Worm (Caenorhabditis elegans) whole organism, L3 larva: ENCODE results near the gene ZK470.1.

Experiments used
- R02D3.7 ChIP-seq: fragments of 150-350 bp; optimal IDR thresholded peaks from 2 replicates; lab custom pipeline; 2014; ENCODE audit warnings: missing biosample characterization, missing genetic modification characterization
- ZK546.5 ChIP-seq: sonication (generic microtip); optimal IDR thresholded peaks from 2 replicates; lab custom pipeline; 2017; ENCODE audit warnings: missing biosample characterization, missing genetic modification characterization
- aly-2 ChIP-seq: fragments of 150-350 bp; optimal IDR thresholded peaks from 2 replicates; lab custom pipeline; 2014; ENCODE audit warnings: missing biosample characterization, missing genetic modification characterization
- ama-1 ChIP-seq: fragments of 150-350 bp; optimal IDR thresholded peaks from 2 replicates; lab custom pipeline; 2018
- ceh-16 ChIP-seq: sonication (generic microtip); optimal IDR thresholded peaks from 2 replicates; lab custom pipeline; 2017; ENCODE audit warnings: missing biosample characterization, missing genetic modification characterization
- ceh-28 ChIP-seq: fragments of 150-350 bp; optimal IDR thresholded peaks from 2 replicates; lab custom pipeline; 2014; ENCODE audit warnings: missing biosample characterization, missing genetic modification reagents, missing genetic modification characterization
- ceh-82 ChIP-seq: fragments of 150-350 bp; optimal IDR thresholded peaks from 2 replicates; lab custom pipeline; 2014; ENCODE audit warnings: missing biosample characterization, missing genetic modification characterization
- ceh-9 ChIP-seq: sonication (generic microtip); optimal IDR thresholded peaks from 2 replicates; lab custom pipeline; 2018; ENCODE audit warnings: missing biosample characterization, missing genetic modification characterization
- daf-12 ChIP-seq: fragments of 150-350 bp; optimal IDR thresholded peaks from 2 replicates; lab custom pipeline; 2014; ENCODE audit warnings: missing biosample characterization, missing genetic modification reagents, missing genetic modification characterization
- egl-27 ChIP-seq: sonication (generic microtip); optimal IDR thresholded peaks from 4 replicates; lab custom pipeline; 2017; ENCODE audit warnings: missing biosample characterization, missing genetic modification reagents, missing genetic modification characterization
- egl-5 ChIP-seq: fragments of 150-350 bp; optimal IDR thresholded peaks from 2 replicates; lab custom pipeline; 2017; ENCODE audit warnings: missing biosample characterization, missing genetic modification reagents, missing genetic modification characterization, inconsistent platforms
- elt-1 ChIP-seq: fragments of 150-350 bp; optimal IDR thresholded peaks from 2 replicates; lab custom pipeline; 2014; ENCODE audit warnings: missing biosample characterization, missing genetic modification characterization
- elt-2 ChIP-seq: sonication (generic microtip); optimal IDR thresholded peaks from 2 replicates; lab custom pipeline; 2016; ENCODE audit warnings: missing genetic modification reagents, mild to moderate bottlenecking, missing genetic modification characterization, missing compliant biosample characterization
- elt-3 ChIP-seq, 3 experiments: fragments of 150-350 bp in 1 of 3; sonication (generic microtip) in 2 of 3; optimal IDR thresholded peaks; 2 replicates in 2 of 3; 4 replicates in 1 of 3; lab custom pipeline; 2014 to 2017; ENCODE audit warnings: missing biosample characterization in 3 of 3, missing genetic modification characterization in 3 of 3
- eor-1 ChIP-seq, 2 experiments: fragments of 150-350 bp; optimal IDR thresholded peaks; 2 replicates each; lab custom pipeline; 2014 to 2018; ENCODE audit warnings: missing biosample characterization in 2 of 2, missing genetic modification characterization in 2 of 2
- fkh-10 ChIP-seq: sonication (generic microtip); optimal IDR thresholded peaks from 2 replicates; lab custom pipeline; 2017; ENCODE audit warnings: missing biosample characterization, missing genetic modification reagents, missing genetic modification characterization
- fkh-2 ChIP-seq: fragments of 150-350 bp; optimal IDR thresholded peaks from 2 replicates; lab custom pipeline; 2014; ENCODE audit warnings: missing biosample characterization, missing genetic modification reagents, missing genetic modification characterization
- fos-1 ChIP-seq: fragments of 150-350 bp; optimal IDR thresholded peaks from 2 replicates; lab custom pipeline; 2014; ENCODE audit warnings: missing biosample characterization, missing genetic modification characterization
- hmg-11 ChIP-seq: sonication (generic microtip); optimal IDR thresholded peaks from 2 replicates; lab custom pipeline; 2016; ENCODE audit warnings: missing genetic modification characterization, missing compliant biosample characterization
- jun-1 ChIP-seq: fragments of 150-350 bp; optimal IDR thresholded peaks from 2 replicates; lab custom pipeline; 2014; ENCODE audit warnings: missing biosample characterization, missing genetic modification reagents, missing genetic modification characterization
- lin-15B ChIP-seq: fragments of 150-350 bp; optimal IDR thresholded peaks from 2 replicates; lab custom pipeline; 2014; ENCODE audit warnings: missing biosample characterization, missing genetic modification characterization
- lin-39 ChIP-seq: fragments of 150-350 bp; optimal IDR thresholded peaks from 2 replicates; lab custom pipeline; 2018; ENCODE audit warnings: missing biosample characterization, missing genetic modification reagents, missing genetic modification characterization
- lsy-12 ChIP-seq: sonication (generic microtip); optimal IDR thresholded peaks from 2 replicates; lab custom pipeline; 2016; ENCODE audit warnings: mild to moderate bottlenecking, missing genetic modification characterization, missing compliant biosample characterization
- mdl-1 ChIP-seq: fragments of 150-350 bp; optimal IDR thresholded peaks from 2 replicates; lab custom pipeline; 2014; ENCODE audit warnings: missing biosample characterization, missing genetic modification characterization
- mml-1 ChIP-seq: fragments of 150-350 bp; sonication (generic microtip); optimal IDR thresholded peaks from 3 replicates; lab custom pipeline; 2014; ENCODE audit warnings: missing biosample characterization, missing genetic modification characterization
- nfya-1 ChIP-seq: sonication (generic microtip); optimal IDR thresholded peaks from 2 replicates; lab custom pipeline; 2017; ENCODE audit warnings: missing genetic modification characterization, mild to moderate bottlenecking, missing compliant biosample characterization, antibody characterized with exemption, moderate library complexity; ENCODE audit not compliant: insufficient read depth
- nhr-11 ChIP-seq: fragments of 150-350 bp; optimal IDR thresholded peaks from 2 replicates; lab custom pipeline; 2014; ENCODE audit warnings: missing biosample characterization, missing genetic modification characterization
- nhr-12 ChIP-seq: fragments of 150-350 bp; optimal IDR thresholded peaks from 2 replicates; lab custom pipeline; 2014; ENCODE audit warnings: missing biosample characterization, missing genetic modification characterization
- nhr-23 ChIP-seq: fragments of 150-350 bp; optimal IDR thresholded peaks from 2 replicates; lab custom pipeline; 2014; ENCODE audit warnings: missing biosample characterization, missing genetic modification reagents, missing genetic modification characterization
- nhr-237 ChIP-seq: fragments of 150-350 bp; optimal IDR thresholded peaks from 2 replicates; lab custom pipeline; 2014; ENCODE audit warnings: missing biosample characterization, missing genetic modification characterization
- nhr-25 ChIP-seq: sonication (generic microtip); optimal IDR thresholded peaks from 2 replicates; lab custom pipeline; 2017; ENCODE audit warnings: missing biosample characterization, missing genetic modification characterization
- nhr-28 ChIP-seq: fragments of 150-350 bp; optimal IDR thresholded peaks from 2 replicates; lab custom pipeline; 2014; ENCODE audit warnings: missing biosample characterization, missing genetic modification characterization
- nhr-43 ChIP-seq: sonication (generic microtip); optimal IDR thresholded peaks from 2 replicates; lab custom pipeline; 2016; ENCODE audit warnings: mild to moderate bottlenecking, missing genetic modification characterization, missing compliant biosample characterization; ENCODE audit not compliant: poor library complexity, severe bottlenecking
- nhr-67 ChIP-seq: fragments of 150-350 bp; optimal IDR thresholded peaks from 2 replicates; lab custom pipeline; 2014; ENCODE audit warnings: missing biosample characterization, missing genetic modification characterization
- nhr-76 ChIP-seq: fragments of 150-350 bp; sonication (generic microtip); optimal IDR thresholded peaks from 5 replicates; lab custom pipeline; 2014; ENCODE audit warnings: missing biosample characterization, missing genetic modification characterization
- nhr-77 ChIP-seq: fragments of 150-350 bp; optimal IDR thresholded peaks from 2 replicates; lab custom pipeline; 2014; ENCODE audit warnings: missing biosample characterization, missing genetic modification characterization
- pha-4 ChIP-seq: fragments of 150-350 bp; optimal IDR thresholded peaks from 2 replicates; lab custom pipeline; 2014; ENCODE audit warnings: missing biosample characterization, missing genetic modification reagents, missing genetic modification characterization
- pqm-1 ChIP-seq: fragments of 150-350 bp; optimal IDR thresholded peaks from 2 replicates; lab custom pipeline; 2017; ENCODE audit warnings: missing biosample characterization, missing genetic modification characterization, inconsistent platforms
- sea-2 ChIP-seq: fragments of 150-350 bp; sonication (generic microtip); optimal IDR thresholded peaks from 4 replicates; lab custom pipeline; 2014; ENCODE audit warnings: missing biosample characterization, missing genetic modification reagents, missing genetic modification characterization
- skn-1 ChIP-seq: fragments of 150-350 bp; optimal IDR thresholded peaks from 2 replicates; lab custom pipeline; 2014; ENCODE audit warnings: missing biosample characterization, missing genetic modification characterization
- snpc-4 ChIP-seq: fragments of 150-350 bp; optimal IDR thresholded peaks from 2 replicates; lab custom pipeline; 2014; ENCODE audit warnings: missing biosample characterization, missing genetic modification characterization
- tbx-2 ChIP-seq: sonication (generic microtip); optimal IDR thresholded peaks from 2 replicates; lab custom pipeline; 2016; ENCODE audit warnings: mild to moderate bottlenecking, missing genetic modification characterization, missing compliant biosample characterization
- unc-39 ChIP-seq: sonication (generic microtip); optimal IDR thresholded peaks from 4 replicates; lab custom pipeline; 2017; ENCODE audit warnings: missing biosample characterization, missing genetic modification characterization
- unc-62 ChIP-seq: fragments of 150-350 bp; sonication (generic microtip); optimal IDR thresholded peaks from 4 replicates; lab custom pipeline; 2014; ENCODE audit warnings: missing biosample characterization, missing genetic modification reagents, missing genetic modification characterization
- zag-1 ChIP-seq: fragments of 150-350 bp; optimal IDR thresholded peaks from 2 replicates; lab custom pipeline; 2014; ENCODE audit warnings: missing biosample characterization, missing genetic modification characterization
- ztf-11 ChIP-seq: fragments of 150-350 bp; optimal IDR thresholded peaks from 2 replicates; lab custom pipeline; 2014; ENCODE audit warnings: missing biosample characterization, missing genetic modification characterization
- ztf-4 ChIP-seq: fragments of 150-350 bp; optimal IDR thresholded peaks from 2 replicates; lab custom pipeline; 2014; ENCODE audit warnings: missing biosample characterization, missing genetic modification characterization

ZK470.1 gene

DNA sequence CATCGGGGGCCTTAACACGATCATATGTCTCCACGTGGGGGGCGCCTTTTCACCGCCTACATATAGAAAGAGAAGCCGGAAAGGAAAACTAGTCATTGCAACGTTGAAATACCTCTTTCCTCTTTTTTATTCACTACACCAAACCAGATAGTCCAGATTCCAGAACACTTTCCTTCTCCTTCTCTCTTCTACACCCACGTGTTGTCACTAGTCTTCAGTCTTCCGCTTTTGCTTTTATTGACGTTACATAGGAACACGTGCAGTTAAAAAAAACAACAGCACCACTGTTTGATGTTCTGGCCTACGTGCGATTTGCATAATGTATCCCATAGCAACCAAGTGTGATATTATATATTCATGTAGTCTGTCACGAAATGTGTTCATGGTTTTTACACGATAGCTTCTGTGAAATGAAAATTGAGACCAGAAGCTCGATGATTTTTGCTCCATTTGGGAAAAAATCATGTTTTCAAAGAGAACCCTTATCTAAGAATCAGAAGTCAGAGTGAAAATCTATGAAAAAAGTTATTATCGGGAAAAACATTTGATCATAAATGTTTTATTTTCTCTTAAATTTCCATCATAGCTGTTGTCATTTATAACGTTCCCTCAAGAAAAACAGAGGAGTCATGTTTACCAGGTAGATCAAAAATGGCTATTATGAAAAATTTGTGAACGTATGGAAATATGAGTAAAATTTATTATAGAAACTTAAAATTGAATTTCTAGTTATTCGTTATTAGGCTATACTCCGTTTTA lies 20.1 kb upstream of the ZK470.1 start (continued):
- TF ChIP-seq zag-1 (no peak), ZK546.5 (no peak), eor-1 (tag; optimal IDR thresholded peaks at IDR 0.05; lab: Kevin White, UChicago) (no peak), elt-2 (tag; lab: Kevin White, UChicago) (no peak), ceh-28 (tag; lab: Kevin White, UChicago) (no peak), nhr-25 (tag; lab: Kevin White, UChicago) (peak; percentile 64)

DNA sequence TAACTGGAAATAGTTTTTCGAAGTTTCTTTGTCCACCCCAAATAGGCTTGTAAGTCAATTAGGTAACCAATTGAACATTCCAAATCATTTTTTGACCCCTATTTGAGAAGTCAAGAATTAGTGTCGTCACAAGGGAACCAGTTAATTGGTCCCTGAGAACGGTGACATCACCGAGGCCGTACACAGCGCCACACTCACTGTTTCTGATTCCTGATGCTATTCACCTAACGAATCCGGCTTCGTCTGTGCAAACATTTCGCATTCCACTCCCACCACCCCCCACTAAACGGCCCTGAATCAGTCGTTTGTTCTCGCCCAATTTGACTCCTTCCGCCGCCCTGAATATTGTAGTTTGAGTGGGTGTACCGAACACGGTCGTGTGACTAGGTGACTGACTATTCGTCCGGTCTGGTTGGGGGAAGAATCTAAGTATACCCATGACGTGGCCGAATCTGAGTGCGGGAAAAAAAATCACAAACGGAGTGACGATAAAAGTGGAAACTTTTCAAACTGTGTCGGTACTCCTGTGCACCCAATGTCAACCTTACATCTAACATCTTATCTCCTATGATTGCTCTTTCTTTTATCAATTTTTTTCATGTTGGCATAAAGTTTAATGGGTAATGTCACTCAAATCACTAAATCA lies 19.2 kb upstream of the ZK470.1 start:
- TF ChIP-seq ceh-9, result no peak
- TF ChIP-seq pqm-1 (tag; lab: Kevin White, UChicago), result peak; percentile 65
- no peak for TF ChIP-seq eor-1 (tag; optimal IDR thresholded peaks at IDR 0.05; lab: Kevin White, UChicago)
- peak; percentile 13 for TF ChIP-seq nhr-23
- no peak for TF ChIP-seq R02D3.7
- no peak for TF ChIP-seq nhr-28 (tag; lab: Kevin White, UChicago)
- peak; percentile 53 for TF ChIP-seq jun-1 (tag; lab: Kevin White, UChicago)
- TF ChIP-seq nhr-67 (tag; lab: Kevin White, UChicago), result no peak
- no peak for TF ChIP-seq lsy-12 (tag; lab: Kevin White, UChicago)
- no peak for TF ChIP-seq fos-1
- TF ChIP-seq nhr-237 (tag; lab: Kevin White, UChicago), result no peak
- TF ChIP-seq tbx-2, result no peak
- no peak for TF ChIP-seq ztf-4 (tag; lab: Kevin White, UChicago)
- TF ChIP-seq ztf-11, result no peak
- TF ChIP-seq fkh-2 (tag; lab: Kevin White, UChicago), result no peak
- no peak for TF ChIP-seq elt-1 (tag; lab: Kevin White, UChicago)
- peak; percentile 25 for TF ChIP-seq nhr-43 (tag; lab: Kevin White, UChicago)
- no peak for TF ChIP-seq sea-2 (GFP tag; lab: Kevin White, UChicago)
- no peak for TF ChIP-seq ceh-28 (tag; lab: Kevin White, UChicago)
- no peak for TF ChIP-seq ceh-82 (tag; lab: Kevin White, UChicago)
- no peak for TF ChIP-seq lin-15B (tag; lab: Kevin White, UChicago)
- no peak for TF ChIP-seq skn-1
- TF ChIP-seq unc-39 (tag; lab: Kevin White, UChicago), result no peak
- TF ChIP-seq hmg-11, result no peak
- no peak for TF ChIP-seq lin-39
- TF ChIP-seq zag-1, result no peak
- peak; percentile 43 for TF ChIP-seq nfya-1 (tag; lab: Kevin White, UChicago)
- no peak for TF ChIP-seq nhr-11 (tag; lab: Kevin White, UChicago)
- no peak for TF ChIP-seq nhr-77 (tag; lab: Kevin White, UChicago)
- TF ChIP-seq aly-2, result no peak
- no peak for TF ChIP-seq fkh-10 (GFP tag; lab: Kevin White, UChicago)
- no peak for TF ChIP-seq ceh-16
- TF ChIP-seq egl-5 (tag; lab: Kevin White, UChicago), result no peak
- TF ChIP-seq mdl-1 (tag; lab: Kevin White, UChicago), result no peak
- no peak for TF ChIP-seq ZK546.5
- no peak for TF ChIP-seq snpc-4 (tag; lab: Kevin White, UChicago)
- TF ChIP-seq ama-1 (lab: Kevin White, UChicago), result peak; percentile 89
- no peak for TF ChIP-seq elt-3 (tag; optimal IDR thresholded peaks at IDR 0.05; lab: Kevin White, UChicago)
- no peak for TF ChIP-seq daf-12 (tag; lab: Kevin White, UChicago)
- no peak for TF ChIP-seq nhr-12 (tag; lab: Kevin White, UChicago)
- TF ChIP-seq egl-27 (tag; lab: Kevin White, UChicago), result no peak
- TF ChIP-seq elt-2 (tag; lab: Kevin White, UChicago), result peak; percentile 79
- TF ChIP-seq nhr-25 (tag; lab: Kevin White, UChicago), result peak; percentile 87
- TF ChIP-seq pha-4 (tag; lab: Kevin White, UChicago), result no peak
- no peak for TF ChIP-seq unc-62 (GFP tag; lab: Kevin White, UChicago)
- TF ChIP-seq nhr-76 (tag; lab: Kevin White, UChicago), result no peak
- TF ChIP-seq mml-1, result no peak
